Fruit fly (Drosophila melanogaster): ENCODE data around the gene Nhe1.

Gene Nhe1

dm6 chr2L:131466-132270, 25.1 kb upstream of the Nhe1 start, which contains the start of gene Gs1 (continued):
- no peak for TF ChIP-seq D (optimal IDR thresholded peaks at IDR 0.05)
- TF ChIP-seq D (GFP tag; optimal IDR thresholded peaks at IDR 0.05): no peak
- TF ChIP-seq CG31365 (tag; optimal IDR thresholded peaks at IDR 0.05): peak; percentile 30
- TF ChIP-seq tap (tag; optimal IDR thresholded peaks at IDR 0.05): peak; percentile 11
- 0 out of 3 replicates have a peak, but pooled peaks have one; percentile 12 for TF ChIP-seq zfh1 (GFP tag; IDR thresholded peaks at IDR 0.05)
- peak in 1 of 2 experiments; percentile 72 for TF ChIP-seq Eip74EF (GFP tag; optimal IDR thresholded peaks at IDR 0.05)
- peak; percentile 33 for TF ChIP-seq CG12299 (tag; optimal IDR thresholded peaks at IDR 0.05)
- peak; percentile 57; the same call in 1 of the 3 replicates for TF ChIP-seq CG6791 (GFP tag; IDR thresholded peaks at IDR 0.05; ENCODE audit: partially characterized antibody)
- TF ChIP-seq YL-1 (GFP tag; optimal IDR thresholded peaks at IDR 0.05): peak; percentile 36
- no peak for TF ChIP-seq Neu2 (GFP tag; optimal IDR thresholded peaks at IDR 0.05; ENCODE audit: borderline replicate concordance)
- TF ChIP-seq Vsx1 (GFP tag; optimal IDR thresholded peaks at IDR 0.05): peak; percentile 52
- TF ChIP-seq her (GFP tag; optimal IDR thresholded peaks at IDR 0.05): peak; percentile 30
- no peak for TF ChIP-seq mam (GFP tag; optimal IDR thresholded peaks at IDR 0.05)
- TF ChIP-seq pzg (GFP tag; optimal IDR thresholded peaks at IDR 0.05): no peak
- no peak for TF ChIP-seq Bdp1 (GFP tag; optimal IDR thresholded peaks at IDR 0.05)
- TF ChIP-seq gro (GFP tag; optimal IDR thresholded peaks at IDR 0.05): peak; percentile 51
- TF ChIP-seq CG1024 (GFP tag; IDR thresholded peaks at IDR 0.05): no peak
- TF ChIP-seq Hand (GFP tag; optimal IDR thresholded peaks at IDR 0.05): peak; percentile 15
- peak; percentile 9 for TF ChIP-seq CG3281 (GFP tag; optimal IDR thresholded peaks at IDR 0.05)
- peak; percentile 81 for TF ChIP-seq ci (GFP tag; IDR thresholded peaks at IDR 0.05)
- TF ChIP-seq kah (GFP tag; optimal IDR thresholded peaks at IDR 0.05): peak; percentile 21
- peak; percentile 41 for TF ChIP-seq scrt (GFP tag; optimal IDR thresholded peaks at IDR 0.05)
- peak in 1 of 2 experiments; percentile 66 for TF ChIP-seq bsh (GFP tag; optimal IDR thresholded peaks at IDR 0.05)
- peak; percentile 47 for TF ChIP-seq unpg (GFP tag; optimal IDR thresholded peaks at IDR 0.05)
- TF ChIP-seq bigmax (GFP tag; optimal IDR thresholded peaks at IDR 0.05): no peak
- TF ChIP-seq Trl (optimal IDR thresholded peaks at IDR 0.05): peak; percentile 87 to 89
- TF ChIP-seq Trl (GFP tag; optimal IDR thresholded peaks at IDR 0.05): peak; percentile 48
- TF ChIP-seq Blimp-1 (GFP tag; optimal IDR thresholded peaks at IDR 0.05): peak; percentile 87
- TF ChIP-seq D19B (GFP tag; optimal IDR thresholded peaks at IDR 0.05): no peak
- TF ChIP-seq CG8089 (GFP tag; optimal IDR thresholded peaks at IDR 0.05): no peak
- TF ChIP-seq hbn (GFP tag; IDR thresholded peaks at IDR 0.05; ENCODE audit: partially characterized antibody): peak; percentile 28
- TF ChIP-seq CG2202 (tag; optimal IDR thresholded peaks at IDR 0.05): no peak
- TF ChIP-seq CG16813 (GFP tag; IDR thresholded peaks at IDR 0.05; ENCODE audit: partially characterized antibody): no peak
- peak; percentile 37 for TF ChIP-seq MTF-1 (GFP tag; optimal IDR thresholded peaks at IDR 0.05; ENCODE audit: borderline replicate concordance)
- TF ChIP-seq sd (tag; optimal IDR thresholded peaks at IDR 0.05): peak; percentile 27
- TF ChIP-seq nerfin-1 (tag; optimal IDR thresholded peaks at IDR 0.05): no peak
- TF ChIP-seq NK7.1 (GFP tag; optimal IDR thresholded peaks at IDR 0.05): no peak
- TF ChIP-seq CG3726 (GFP tag; IDR thresholded peaks at IDR 0.05): 0 out of 3 replicates have a peak, but pooled peaks have one; percentile 5
- TF ChIP-seq CG13894 (tag; optimal IDR thresholded peaks at IDR 0.05): peak; percentile 67
- peak; percentile 46; the same call in 1 of the 2 replicates for TF ChIP-seq Rfx (GFP tag; IDR thresholded peaks at IDR 0.05)
- TF ChIP-seq chinmo (GFP tag; IDR thresholded peaks at IDR 0.05; ENCODE audit: partially characterized antibody): peak; percentile 95; the same call in 3 of the 4 replicates
- 0 out of 2 replicates have a peak, but pooled peaks have one; percentile 18 for TF ChIP-seq stc (GFP tag; IDR thresholded peaks at IDR 0.05)
- no peak for TF ChIP-seq sima (GFP tag; optimal IDR thresholded peaks at IDR 0.05)
- peak; percentile 30 for TF ChIP-seq CG2712 (tag; optimal IDR thresholded peaks at IDR 0.05)
- peak; percentile 44 for TF ChIP-seq CG15514 (GFP tag; optimal IDR thresholded peaks at IDR 0.05)
- no peak for TF ChIP-seq Ets65A (GFP tag)
- TF ChIP-seq CG13424 (tag; optimal IDR thresholded peaks at IDR 0.05): no peak

Data from whole organism, embryonic.